Fruit fly (Drosophila melanogaster): Measurements from ENCODE around the gene CG18545.
"Not testable (repeated sequence)": the region's sequence is repeated elsewhere in the genome, so short reads cannot be mapped to it uniquely, and the experiment has no call there.

dm6 chr3R:10338042-10338441, 2.7 kb upstream of the CG18545 start, which contains the start of gene CG12592:
- TF ChIP-seq pdm3 (GFP tag; optimal IDR thresholded peaks at IDR 0.05); dsx (GFP tag; optimal IDR thresholded peaks at IDR 0.05; ENCODE audit: poor library complexity, severe bottlenecking); CG6163 (GFP tag; IDR thresholded peaks at IDR 0.05); net (GFP tag; optimal IDR thresholded peaks at IDR 0.05); Gug (GFP tag; IDR thresholded peaks at IDR 0.05); CG32006 (GFP tag; optimal IDR thresholded peaks at IDR 0.05); CG4318 (GFP tag; optimal IDR thresholded peaks at IDR 0.05); lz (GFP tag; optimal IDR thresholded peaks at IDR 0.05); Lpt (GFP tag; optimal IDR thresholded peaks at IDR 0.05): not testable (repeated sequence)

Measured in whole organism, prepupa.